Worm (Caenorhabditis elegans) whole organism, late embryonic: ENCODE measurements around the gene Y39E4A.1.

ENCODE experiments used
- ama-1 ChIP-seq: fragments of 150-350 bp; optimal IDR thresholded peaks from 2 replicates; lab custom pipeline; 2014
- ceh-9 ChIP-seq: sonication (generic microtip); optimal IDR thresholded peaks from 2 replicates; lab custom pipeline; 2016; ENCODE audit warnings: mild to moderate bottlenecking, missing genetic modification characterization, inconsistent platforms, missing compliant biosample characterization
- fkh-10 ChIP-seq: fragments of 150-350 bp; optimal IDR thresholded peaks from 2 replicates; lab custom pipeline; 2014; ENCODE audit warnings: missing biosample characterization, missing genetic modification reagents, missing genetic modification characterization
- fkh-6 ChIP-seq: sonication (generic microtip); optimal IDR thresholded peaks from 2 replicates; lab custom pipeline; 2016; ENCODE audit warnings: missing genetic modification characterization, missing compliant biosample characterization
- lim-6 ChIP-seq: sonication (generic microtip); optimal IDR thresholded peaks from 2 replicates; lab custom pipeline; 2016; ENCODE audit warnings: missing genetic modification characterization, missing compliant biosample characterization
- pha-2 ChIP-seq: sonication (generic microtip); optimal IDR thresholded peaks from 2 replicates; lab custom pipeline; 2017; ENCODE audit warnings: mild to moderate bottlenecking, missing genetic modification characterization, missing compliant biosample characterization
- pqm-1 ChIP-seq: sonication (generic microtip); optimal IDR thresholded peaks from 2 replicates; lab custom pipeline; 2016; ENCODE audit warnings: missing genetic modification characterization, missing compliant biosample characterization
- unc-42 ChIP-seq: sonication (generic microtip); optimal IDR thresholded peaks from 2 replicates; lab custom pipeline; 2016; ENCODE audit warnings: missing genotype, missing genetic modification characterization, missing compliant biosample characterization
- unc-55 ChIP-seq: sonication (generic microtip); optimal IDR thresholded peaks from 2 replicates; lab custom pipeline; 2017; ENCODE audit warnings: missing biosample characterization, missing genetic modification reagents, missing genetic modification characterization

ce11 chrIII:12993607-12994006 lies 42.4 kb downstream of the Y39E4A.1 start, which contains the start of gene col-97:
- TF ChIP-seq fkh-6 (tag; lab: Kevin White, UChicago) (no peak), pqm-1 (tag; lab: Kevin White, UChicago) (no peak), unc-55 (GFP tag; lab: Kevin White, UChicago) (no peak), pha-2 (tag; lab: Kevin White, UChicago) (no peak), ceh-9 (tag; lab: Kevin White, UChicago) (no peak), ama-1 (lab: Kevin White, UChicago) (no peak), unc-42 (no peak), fkh-10 (no peak), lim-6 (tag; lab: Kevin White, UChicago) (no peak)
